Worm (Caenorhabditis elegans): ENCODE measurements around the gene tbc-6.

Gene tbc-6

ce11 chrII:6880067-6880466, 32.1 kb downstream of the tbc-6 start, which contains the start of gene C44B7.7:
Gene C44B7.7 (minus strand): TSS chrII:6880167.
- no peak for TF ChIP-seq odd-2 (tag; optimal IDR thresholded peaks at IDR 0.05)
- TF ChIP-seq unc-3 (GFP tag; conservative IDR thresholded peaks at IDR 0.05): no peak
- TF ChIP-seq unc-3 (tag; optimal IDR thresholded peaks at IDR 0.05): no peak
- no peak for TF ChIP-seq nhr-232 (tag; optimal IDR thresholded peaks at IDR 0.05)
- no peak for TF ChIP-seq pha-2 (tag; optimal IDR thresholded peaks at IDR 0.05)
- TF ChIP-seq unc-42 (tag; optimal IDR thresholded peaks at IDR 0.05): no peak
- no peak for TF ChIP-seq hlh-13 (GFP tag; optimal IDR thresholded peaks at IDR 0.05)
- TF ChIP-seq hlh-30 (tag; optimal IDR thresholded peaks at IDR 0.05; ENCODE audit: insufficient read depth): no peak
- no peak for TF ChIP-seq ets-4 (tag; optimal IDR thresholded peaks at IDR 0.05)
- TF ChIP-seq eyg-1 (tag; optimal IDR thresholded peaks at IDR 0.05): no peak
- no peak for TF ChIP-seq Y22D7AL.16 (tag; optimal IDR thresholded peaks at IDR 0.05)
- no peak for TF ChIP-seq sdc-2 (tag; optimal IDR thresholded peaks at IDR 0.05)
- no peak for TF ChIP-seq pat-9 (tag; optimal IDR thresholded peaks at IDR 0.05)

DNA sequence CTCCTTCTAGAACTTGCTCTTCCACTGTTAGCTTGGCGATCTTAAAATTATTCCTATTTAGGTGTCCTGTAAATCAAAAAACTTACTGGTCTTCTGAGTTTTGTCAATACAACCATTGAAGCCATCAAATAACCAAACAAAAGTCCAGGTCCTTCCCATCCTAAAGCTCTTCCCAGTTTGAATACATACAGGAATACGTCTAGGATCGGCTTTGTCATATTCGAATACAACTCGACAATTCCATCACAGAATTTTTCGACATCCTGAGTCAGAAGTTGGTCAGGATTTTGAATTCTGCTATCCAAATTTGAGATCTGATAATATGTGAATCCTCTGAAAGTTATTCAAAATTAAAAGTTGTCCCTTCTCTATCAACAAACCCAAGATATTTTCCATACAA, 34.4 kb downstream of the tbc-6 start:
- no peak for TF ChIP-seq ceh-14 (tag; optimal IDR thresholded peaks at IDR 0.05)
- no peak for TF ChIP-seq tbx-2 (tag; optimal IDR thresholded peaks at IDR 0.05)
- TF ChIP-seq hlh-8 (tag; optimal IDR thresholded peaks at IDR 0.05): no peak
- TF ChIP-seq pat-9 (tag; optimal IDR thresholded peaks at IDR 0.05): no peak
- TF ChIP-seq ztf-16 (tag; optimal IDR thresholded peaks at IDR 0.05): no peak
- TF ChIP-seq C08G9.2 (tag; optimal IDR thresholded peaks at IDR 0.05): no peak
- TF ChIP-seq ceh-22 (tag; optimal IDR thresholded peaks at IDR 0.05): no peak
- no peak for TF ChIP-seq ceh-9 (tag; optimal IDR thresholded peaks at IDR 0.05)
- TF ChIP-seq hlh-13 (GFP tag; optimal IDR thresholded peaks at IDR 0.05): no peak
- TF ChIP-seq K09A11.1 (tag; optimal IDR thresholded peaks at IDR 0.05; ENCODE audit: insufficient read depth): no peak
- no peak for TF ChIP-seq elt-4 (tag; optimal IDR thresholded peaks at IDR 0.05)
- TF ChIP-seq ceh-19 (GFP tag; optimal IDR thresholded peaks at IDR 0.05): no peak
- TF ChIP-seq ceh-6 (GFP tag; optimal IDR thresholded peaks at IDR 0.05): no peak
- TF ChIP-seq fkh-10 (GFP tag; optimal IDR thresholded peaks at IDR 0.05): no peak
- TF ChIP-seq ahr-1 (tag; optimal IDR thresholded peaks at IDR 0.05): no peak
- no peak for TF ChIP-seq ttx-3 (tag; optimal IDR thresholded peaks at IDR 0.05)
- TF ChIP-seq odd-2 (tag; optimal IDR thresholded peaks at IDR 0.05): no peak

- no peak for TF ChIP-seq hlh-15 (tag; optimal IDR thresholded peaks at IDR 0.05)
- TF ChIP-seq odd-2 (tag; optimal IDR thresholded peaks at IDR 0.05): no peak
- TF ChIP-seq pha-4 (tag; optimal IDR thresholded peaks at IDR 0.05): no peak
- no peak for TF ChIP-seq elt-2 (tag; optimal IDR thresholded peaks at IDR 0.05)
- no peak for TF ChIP-seq ceh-9 (tag; optimal IDR thresholded peaks at IDR 0.05)
- TF ChIP-seq lin-11 (tag; optimal IDR thresholded peaks at IDR 0.05): no peak
- TF ChIP-seq pros-1 (tag; optimal IDR thresholded peaks at IDR 0.05): no peak
- no peak for TF ChIP-seq ceh-2 (tag; optimal IDR thresholded peaks at IDR 0.05)
- TF ChIP-seq ceh-22 (tag; optimal IDR thresholded peaks at IDR 0.05): no peak
- TF ChIP-seq ztf-16 (tag; optimal IDR thresholded peaks at IDR 0.05): no peak
- TF ChIP-seq unc-42 (tag; optimal IDR thresholded peaks at IDR 0.05): no peak
- no peak for TF ChIP-seq sox-2 (GFP tag; IDR thresholded peaks at IDR 0.05)
- TF ChIP-seq npax-4 (tag; optimal IDR thresholded peaks at IDR 0.05): no peak
Measured at ce11 chrII:6883716-6884115, 35.8 kb downstream of the tbc-6 start, which contains the start of gene pmp-1. Gene pmp-1 (minus strand): TSS chrII:6883754.

DNA sequence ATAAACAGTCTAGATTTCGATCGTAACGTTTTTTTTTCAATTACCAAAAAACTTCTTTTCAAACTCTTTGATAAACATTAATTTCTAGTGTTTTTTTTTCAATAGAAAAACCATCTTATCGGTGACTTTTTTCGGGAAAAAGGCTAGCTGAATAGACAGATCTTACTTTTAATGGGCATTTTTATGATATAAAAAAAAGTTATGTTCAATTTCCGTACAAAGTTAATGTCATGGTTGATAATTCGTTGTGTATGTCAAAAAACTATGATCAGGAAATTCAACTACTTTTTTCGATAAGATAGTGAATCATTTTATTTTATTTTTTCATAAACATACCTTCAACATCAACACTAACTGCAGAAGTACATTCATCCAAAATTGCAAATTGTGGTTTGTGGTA, 36.6 kb downstream of the tbc-6 start:
- TF ChIP-seq hlh-30 (tag; optimal IDR thresholded peaks at IDR 0.05; ENCODE audit: insufficient read depth): no peak
- no peak for TF ChIP-seq ceh-34 (tag; optimal IDR thresholded peaks at IDR 0.05)
- no peak for TF ChIP-seq ceh-48 (tag; optimal IDR thresholded peaks at IDR 0.05)
- no peak for TF ChIP-seq hlh-8 (tag; optimal IDR thresholded peaks at IDR 0.05)
- no peak for TF ChIP-seq sdc-2 (tag; optimal IDR thresholded peaks at IDR 0.05)
- no peak for TF ChIP-seq lin-11 (tag; optimal IDR thresholded peaks at IDR 0.05)
- TF ChIP-seq nhr-232 (tag; optimal IDR thresholded peaks at IDR 0.05): no peak
- TF ChIP-seq pros-1 (tag; optimal IDR thresholded peaks at IDR 0.05): no peak
- TF ChIP-seq ref-2 (tag; optimal IDR thresholded peaks at IDR 0.05): no peak
- TF ChIP-seq ceh-6 (GFP tag; optimal IDR thresholded peaks at IDR 0.05): no peak
- no peak for TF ChIP-seq lim-6 (tag; optimal IDR thresholded peaks at IDR 0.05)

Measured in whole organism, late embryonic.